Worm (Caenorhabditis elegans) whole organism, L1 larva: ENCODE data around the gene srh-248.
"Not testable (repeated sequence)": the region's sequence is repeated elsewhere in the genome, so short reads cannot be mapped to it uniquely, and the experiment has no call there.

ENCODE experiments used
- C04F5.9 ChIP-seq: sonication (generic microtip); optimal IDR thresholded peaks from 2 replicates; lab custom pipeline; 2016; ENCODE audit warnings: missing genetic modification characterization, missing compliant biosample characterization
- F16B12.6 ChIP-seq: fragments of 150-350 bp; optimal IDR thresholded peaks from 2 replicates; lab custom pipeline; 2014; ENCODE audit warnings: missing biosample characterization, missing genetic modification characterization
- alr-1 ChIP-seq: fragments of 200-800 bp; sonication (Bioruptor generic); optimal IDR thresholded peaks from 2 replicates; lab custom pipeline; 2018; ENCODE audit warnings: borderline replicate concordance, mild to moderate bottlenecking, missing genetic modification characterization, missing compliant biosample characterization
- aly-2 ChIP-seq: fragments of 150-350 bp; optimal IDR thresholded peaks from 2 replicates; lab custom pipeline; 2014; ENCODE audit warnings: missing biosample characterization, missing genetic modification characterization
- blmp-1 ChIP-seq: fragments of 150-350 bp; optimal IDR thresholded peaks from 2 replicates; lab custom pipeline; 2014; ENCODE audit warnings: missing biosample characterization, missing genetic modification characterization
- ceh-88 ChIP-seq: fragments of 200-800 bp; sonication (Bioruptor generic); IDR thresholded peaks from 2 replicates; pipeline ENCODE4 v1.3.6; 2022; ENCODE audit warnings: missing genetic modification characterization, missing compliant biosample characterization
- ceh-90 ChIP-seq: sonication (generic microtip); optimal IDR thresholded peaks from 2 replicates; lab custom pipeline; 2016; ENCODE audit warnings: missing genetic modification characterization, missing compliant biosample characterization
- elt-2 ChIP-seq: sonication (generic microtip); optimal IDR thresholded peaks from 2 replicates; lab custom pipeline; 2016; ENCODE audit warnings: missing genetic modification characterization, mild to moderate bottlenecking, inconsistent platforms, missing compliant biosample characterization, missing genetic modification reagents
- ets-5 ChIP-seq: fragments of 200-800 bp; sonication (Bioruptor generic); IDR thresholded peaks from 2 replicates; pipeline ENCODE4 v1.3.6; 2022; ENCODE audit warnings: missing genetic modification characterization, missing compliant biosample characterization
- fkh-10 ChIP-seq: sonication (generic microtip); optimal IDR thresholded peaks from 2 replicates; lab custom pipeline; 2017; ENCODE audit warnings: missing biosample characterization, missing genetic modification reagents, missing genetic modification characterization
- grh-1 ChIP-seq: fragments of 200-800 bp; sonication (Bioruptor generic); IDR thresholded peaks from 2 replicates; pipeline ENCODE4 v1.3.6; 2022; ENCODE audit warnings: missing genetic modification reagents, missing genetic modification characterization, missing compliant biosample characterization
- hlh-4 ChIP-seq: sonication (generic microtip); optimal IDR thresholded peaks from 2 replicates; lab custom pipeline; 2016; ENCODE audit warnings: mild to moderate bottlenecking, missing genetic modification characterization, missing compliant biosample characterization
- isw-1 ChIP-seq: fragments of 200-800 bp; sonication (Bioruptor generic); IDR thresholded peaks from 2 replicates; pipeline ENCODE4 v1.3.6; 2022; ENCODE audit warnings: missing genetic modification characterization, missing compliant biosample characterization
- lin-13 ChIP-seq: fragments of 150-350 bp; optimal IDR thresholded peaks from 2 replicates; lab custom pipeline; 2014; ENCODE audit warnings: missing biosample characterization, missing genetic modification reagents, missing genetic modification characterization
- lin-15B ChIP-seq: fragments of 150-350 bp; sonication (generic microtip); optimal IDR thresholded peaks from 3 replicates; lab custom pipeline; 2014; ENCODE audit warnings: missing biosample characterization, missing genetic modification characterization
- lin-39 ChIP-seq: fragments of 150-350 bp; optimal IDR thresholded peaks from 2 replicates; lab custom pipeline; 2014; ENCODE audit warnings: missing biosample characterization, missing genetic modification reagents, missing genetic modification characterization
- lsy-2 ChIP-seq, 2 experiments: fragments of 150-350 bp; optimal IDR thresholded peaks; 2 replicates each; lab custom pipeline; 2014; ENCODE audit warnings: missing biosample characterization in 2 of 2, missing genetic modification characterization in 2 of 2
- mab-9 ChIP-seq: fragments of 200-800 bp; sonication (Bioruptor generic); IDR thresholded peaks from 2 replicates; pipeline ENCODE4 v1.3.6; 2022; ENCODE audit warnings: missing genetic modification reagents, missing genetic modification characterization, missing compliant biosample characterization
- mdl-1 ChIP-seq, 2 experiments: fragments of 150-350 bp; optimal IDR thresholded peaks; 2 replicates each; lab custom pipeline; 2014 to 2017; ENCODE audit warnings: missing biosample characterization in 2 of 2, missing genetic modification characterization in 2 of 2, inconsistent platforms in 1 of 2
- mef-2 ChIP-seq: fragments of 150-350 bp; optimal IDR thresholded peaks from 2 replicates; lab custom pipeline; 2014; ENCODE audit warnings: missing biosample characterization, missing genetic modification characterization
- nhr-19 ChIP-seq: fragments of 200-800 bp; sonication (Bioruptor generic); conservative IDR thresholded peaks from 2 replicates; pipeline ENCODE4 v1.3.6; 2022; ENCODE audit warnings: missing genetic modification characterization, missing compliant biosample characterization
- nhr-47 ChIP-seq: sonication (generic microtip); optimal IDR thresholded peaks from 2 replicates; lab custom pipeline; 2016; ENCODE audit warnings: mild to moderate bottlenecking, missing genetic modification characterization, moderate library complexity, missing compliant biosample characterization
- nhr-77 ChIP-seq: fragments of 150-350 bp; optimal IDR thresholded peaks from 2 replicates; lab custom pipeline; 2014; ENCODE audit warnings: missing biosample characterization, missing genetic modification characterization
- nhr-84 ChIP-seq: sonication (generic microtip); optimal IDR thresholded peaks from 2 replicates; lab custom pipeline; 2017; ENCODE audit warnings: missing biosample characterization, missing genetic modification characterization
- pqm-1 ChIP-seq: sonication (generic microtip); optimal IDR thresholded peaks from 3 replicates; lab custom pipeline; 2017; ENCODE audit warnings: missing biosample characterization, missing genetic modification characterization
- skn-1 ChIP-seq: fragments of 150-350 bp; optimal IDR thresholded peaks from 2 replicates; lab custom pipeline; 2014; ENCODE audit warnings: missing biosample characterization, missing genetic modification characterization
- snu-23 ChIP-seq: sonication (generic microtip); optimal IDR thresholded peaks from 2 replicates; lab custom pipeline; 2016; ENCODE audit warnings: missing genetic modification characterization, missing compliant biosample characterization
- sox-4 ChIP-seq: sonication (generic microtip); optimal IDR thresholded peaks from 2 replicates; lab custom pipeline; 2016; ENCODE audit warnings: missing genetic modification characterization, missing compliant biosample characterization
- sup-37 ChIP-seq: fragments of 200-800 bp; sonication (Bioruptor generic); optimal IDR thresholded peaks from 2 replicates; lab custom pipeline; 2018; ENCODE audit warnings: mild to moderate bottlenecking, missing genetic modification characterization, missing compliant biosample characterization
- swsn-7 ChIP-seq: sonication (generic microtip); optimal IDR thresholded peaks from 2 replicates; lab custom pipeline; 2016; ENCODE audit warnings: missing genetic modification characterization, missing compliant biosample characterization
- tbx-2 ChIP-seq: sonication (generic microtip); optimal IDR thresholded peaks from 2 replicates; lab custom pipeline; 2016; ENCODE audit warnings: missing genetic modification characterization, missing compliant biosample characterization
- unc-130 ChIP-seq: fragments of 150-350 bp; optimal IDR thresholded peaks from 2 replicates; lab custom pipeline; 2017; ENCODE audit warnings: missing biosample characterization, missing genetic modification characterization, inconsistent platforms
- unc-86 ChIP-seq: sonication (generic microtip); optimal IDR thresholded peaks from 2 replicates; lab custom pipeline; 2016; ENCODE audit warnings: missing genetic modification characterization, missing compliant biosample characterization
- zag-1 ChIP-seq: fragments of 150-350 bp; optimal IDR thresholded peaks from 2 replicates; lab custom pipeline; 2014; ENCODE audit warnings: missing biosample characterization, missing genetic modification characterization
- zip-4 ChIP-seq: fragments of 200-800 bp; sonication (Bioruptor generic); optimal IDR thresholded peaks from 2 replicates; lab custom pipeline; 2018; ENCODE audit warnings: mild to moderate bottlenecking, missing genetic modification characterization, moderate library complexity, missing compliant biosample characterization

Gene srh-248

DNA sequence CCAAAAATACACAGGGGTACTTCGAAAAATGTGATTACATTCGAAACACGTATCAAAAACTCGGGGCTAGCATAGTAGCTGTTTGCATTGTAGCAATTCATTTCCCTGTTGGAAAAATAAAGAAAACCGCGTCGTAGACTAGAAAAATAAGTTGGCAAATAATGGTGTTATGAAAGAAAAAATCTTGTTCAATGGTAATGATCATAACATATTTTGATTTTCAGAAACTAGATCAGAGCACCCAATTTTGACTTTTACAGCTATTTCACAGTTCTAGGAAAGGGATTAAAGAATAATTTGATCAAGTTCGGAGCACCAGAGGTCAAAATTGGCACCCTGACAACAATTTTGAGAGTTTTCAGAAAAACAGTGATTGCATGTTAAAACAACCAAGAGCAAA lies at the start of gene srh-248:
Gene srh-248 (minus strand): TSS at position 101 of the 400 bp plus-strand sequence.
- not testable (repeated sequence) for TF ChIP-seq alr-1 (tag; lab: Kevin White, UChicago); C04F5.9 (tag; lab: Kevin White, UChicago); fkh-10

DNA sequence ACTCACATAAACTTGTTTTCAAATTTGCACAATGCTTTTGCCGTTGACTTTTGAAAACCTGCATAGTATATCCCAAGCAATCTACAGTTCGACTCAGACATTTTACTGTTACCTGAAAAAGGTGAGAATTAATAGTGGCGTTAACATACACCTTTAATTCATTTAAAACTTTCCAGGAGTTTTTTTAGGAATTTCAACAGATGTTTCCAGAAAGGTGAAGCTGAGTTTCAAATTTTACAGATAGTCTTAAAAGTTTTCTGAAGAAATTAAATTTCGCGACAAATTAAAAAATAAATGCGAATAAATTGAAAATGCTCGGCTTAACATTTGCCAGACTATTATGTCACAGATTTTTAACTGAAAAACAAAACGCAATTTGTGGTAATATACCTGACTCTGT lies 44.5 kb upstream of the srh-248 start, which contains the start of gene srw-119:
Gene srw-119 (minus strand): TSS at position 101 of the 400 bp plus-strand sequence.
- TF ChIP-seq F16B12.6 (tag; lab: Kevin White, UChicago) (no peak), lin-15B (tag; lab: Kevin White, UChicago) (no peak), aly-2 (tag; lab: Kevin White, UChicago) (no peak), tbx-2 (tag; lab: Kevin White, UChicago) (no peak), hlh-4 (tag; lab: Kevin White, UChicago) (no peak), ceh-88 (GFP tag; lab: Robert Waterston, UW) (no peak), lin-39 (tag; lab: Kevin White, UChicago) (no peak), nhr-84 (tag; lab: Kevin White, UChicago) (no peak), grh-1 (GFP tag; lab: Robert Waterston, UW) (no peak), ceh-90 (no peak), ets-5 (no peak), unc-86 (tag; lab: Kevin White, UChicago) (no peak)

- TF ChIP-seq fkh-10 (no peak), mab-9 (GFP tag; lab: Robert Waterston, UW) (no peak), lin-39 (tag; lab: Kevin White, UChicago) (no peak), nhr-77 (tag; lab: Kevin White, UChicago) (no peak), isw-1 (no peak), lin-13 (GFP tag; lab: Kevin White, UChicago) (no peak), lsy-2 (tag; optimal IDR thresholded peaks at IDR 0.05; lab: Kevin White, UChicago) (no peak), pqm-1 (tag; lab: Kevin White, UChicago) (no peak), mdl-1 (tag; optimal IDR thresholded peaks at IDR 0.05; lab: Kevin White, UChicago) (no peak)
- TF ChIP-seq, all 84 proteins: peak for 0
These were observed 40.9 kb upstream of the srh-248 start, which contains the start of gene srw-120 for ce11 chrV:2996105-2996504. srw-120 (minus strand) TSS chrV:2996205.

DNA sequence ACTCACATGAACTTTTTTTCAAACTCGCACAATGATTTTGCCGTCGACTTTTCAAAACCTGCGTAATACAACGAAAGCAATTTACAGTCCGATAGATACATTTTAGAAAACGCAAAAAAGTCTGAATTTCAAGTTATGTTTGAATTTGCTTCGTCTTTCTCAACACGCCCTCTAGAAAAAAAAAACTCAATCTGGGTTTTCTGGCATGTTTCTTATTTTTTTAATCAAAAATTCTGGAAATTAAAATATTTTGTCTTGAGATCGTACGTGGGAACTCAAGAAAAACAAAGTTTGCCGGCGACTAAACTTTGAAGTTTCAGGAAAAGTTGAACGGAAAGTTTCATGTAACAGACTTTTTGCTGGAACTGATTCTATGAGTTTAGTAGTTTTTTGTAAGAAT lies 38.6 kb upstream of the srh-248 start, which contains the start of gene srw-115:
Gene srw-115 (minus strand): TSS at position 101 of the 400 bp plus-strand sequence.
- TF ChIP-seq ets-5 (no peak), isw-1 (no peak)
- TF ChIP-seq, all 84 proteins: peak for 0

DNA sequence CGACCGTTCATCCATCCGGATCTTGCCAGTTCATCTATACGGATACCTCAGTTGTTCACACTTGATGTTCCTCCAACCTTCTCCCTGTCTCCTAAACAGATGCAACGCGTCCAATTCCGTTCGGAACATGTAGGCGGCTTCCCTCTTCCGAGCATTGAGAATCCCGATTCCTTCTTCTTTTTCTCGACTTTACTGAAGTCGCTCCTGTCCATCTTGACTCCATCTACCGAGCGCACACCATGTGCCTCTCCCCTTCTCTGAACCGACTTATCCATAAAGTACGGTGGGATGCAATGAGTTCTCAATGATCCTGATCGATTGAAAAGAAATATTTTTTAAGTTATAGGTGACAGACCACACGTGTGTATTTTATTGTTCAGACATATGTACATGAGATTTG lies 36.8 kb upstream of the srh-248 start:
- TF ChIP-seq sox-4 (tag; lab: Kevin White, UChicago), result no peak
- TF ChIP-seq elt-2 (tag; lab: Kevin White, UChicago), result no peak
- TF ChIP-seq zag-1, result no peak
- no peak for TF ChIP-seq nhr-19 (GFP tag; lab: Robert Waterston, UW)
- TF ChIP-seq nhr-47 (tag; lab: Kevin White, UChicago), result no peak
- no peak for TF ChIP-seq ceh-90
- TF ChIP-seq skn-1 (tag; lab: Kevin White, UChicago), result no peak
- TF ChIP-seq blmp-1, result no peak
- TF ChIP-seq fkh-10, result no peak
- no peak for TF ChIP-seq lin-15B (tag; lab: Kevin White, UChicago)
- TF ChIP-seq sup-37 (GFP tag; lab: Kevin White, UChicago), result no peak
- no peak for TF ChIP-seq snu-23 (GFP tag; lab: Kevin White, UChicago)
- TF ChIP-seq zip-4, result no peak
- no peak for TF ChIP-seq mef-2 (tag; lab: Kevin White, UChicago)
- TF ChIP-seq alr-1 (tag; lab: Kevin White, UChicago), result no peak
- no peak for TF ChIP-seq lsy-2 (tag; optimal IDR thresholded peaks at IDR 0.05; lab: Kevin White, UChicago)
- no peak for TF ChIP-seq swsn-7 (tag; lab: Kevin White, UChicago)
- no peak for TF ChIP-seq unc-130 (tag; lab: Kevin White, UChicago)
- no peak for TF ChIP-seq lin-39 (tag; lab: Kevin White, UChicago)
